Worm (Caenorhabditis elegans): ENCODE results near the gene nas-31.

nas-31 gene

ce11 chrV:10890980-10891379 lies 30.7 kb downstream of the nas-31 start, which contains the start of gene F32D8.12:
F32D8.12 (minus strand) TSS chrV:10891027.
- TF ChIP-seq unc-120 (tag; optimal IDR thresholded peaks at IDR 0.05; ENCODE audit: poor library complexity, severe bottlenecking) (no peak), nhr-28 (tag; optimal IDR thresholded peaks at IDR 0.05) (no peak), M03D4.4 (tag; optimal IDR thresholded peaks at IDR 0.05) (no peak), ceh-43 (GFP tag; optimal IDR thresholded peaks at IDR 0.05) (no peak), blmp-1 (tag; optimal IDR thresholded peaks at IDR 0.05) (no peak), elt-3 (tag; optimal IDR thresholded peaks at IDR 0.05) (no peak), lin-13 (tag; optimal IDR thresholded peaks at IDR 0.05) (no peak), mab-5 (tag; optimal IDR thresholded peaks at IDR 0.05) (no peak), unc-39 (tag; optimal IDR thresholded peaks at IDR 0.05) (no peak), tbx-8 (GFP tag; optimal IDR thresholded peaks at IDR 0.05) (no peak), zip-8 (tag; optimal IDR thresholded peaks at IDR 0.05) (no peak)

DNA sequence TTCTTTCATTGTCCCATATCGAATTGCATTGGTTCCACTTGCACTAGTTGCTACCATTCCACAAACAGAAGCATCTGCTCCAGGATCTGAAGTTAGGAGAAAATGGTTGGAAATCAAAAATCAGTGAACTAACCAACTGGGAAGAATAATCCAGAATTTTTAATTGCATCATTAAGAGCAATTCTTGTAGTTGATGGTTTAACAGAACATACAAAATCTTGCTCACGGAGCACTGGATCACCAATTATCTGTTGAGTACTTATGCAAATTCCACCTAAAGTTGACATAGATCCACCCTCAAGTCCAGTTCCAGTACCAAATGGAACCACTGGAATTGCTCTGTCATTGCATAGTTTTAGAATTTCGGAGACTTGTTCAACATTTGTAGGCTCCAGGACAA lies 31.9 kb downstream of the nas-31 start:
- TF ChIP-seq unc-62 (GFP tag; optimal IDR thresholded peaks at IDR 0.05) (no peak), ztf-11 (tag; optimal IDR thresholded peaks at IDR 0.05) (no peak), unc-120 (tag; optimal IDR thresholded peaks at IDR 0.05; ENCODE audit: poor library complexity, severe bottlenecking) (no peak), ces-1 (GFP tag; optimal IDR thresholded peaks at IDR 0.05) (no peak), nhr-2 (tag; optimal IDR thresholded peaks at IDR 0.05) (no peak), cnd-1 (tag; optimal IDR thresholded peaks at IDR 0.05) (no peak), nhr-76 (tag; optimal IDR thresholded peaks at IDR 0.05) (no peak)

DNA sequence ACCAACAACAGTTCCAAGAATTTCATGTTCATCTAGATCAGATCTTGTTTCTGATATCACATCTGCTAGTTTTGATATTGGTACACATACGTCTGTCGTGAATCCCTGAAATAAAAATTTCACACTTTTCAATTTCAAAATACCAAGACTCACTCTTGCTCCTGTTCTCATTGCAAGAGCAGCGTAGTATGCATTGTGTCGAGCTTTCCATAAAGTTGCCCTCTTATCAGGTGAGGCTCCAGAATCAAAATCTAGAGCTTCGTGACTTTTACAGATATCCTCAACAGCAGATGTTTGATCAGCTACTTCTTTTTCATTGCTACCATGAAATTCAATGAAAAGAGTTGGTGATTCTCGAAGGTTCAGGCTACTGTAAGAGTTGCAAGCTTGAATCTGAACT lies 32.6 kb downstream of the nas-31 start, which contains the start of gene F32D8.11:
TSS of gene F32D8.11 (minus strand) at position 101 of the 400 bp plus-strand sequence.
- TF ChIP-seq ceh-39 (tag; optimal IDR thresholded peaks at IDR 0.05) = no peak

DNA sequence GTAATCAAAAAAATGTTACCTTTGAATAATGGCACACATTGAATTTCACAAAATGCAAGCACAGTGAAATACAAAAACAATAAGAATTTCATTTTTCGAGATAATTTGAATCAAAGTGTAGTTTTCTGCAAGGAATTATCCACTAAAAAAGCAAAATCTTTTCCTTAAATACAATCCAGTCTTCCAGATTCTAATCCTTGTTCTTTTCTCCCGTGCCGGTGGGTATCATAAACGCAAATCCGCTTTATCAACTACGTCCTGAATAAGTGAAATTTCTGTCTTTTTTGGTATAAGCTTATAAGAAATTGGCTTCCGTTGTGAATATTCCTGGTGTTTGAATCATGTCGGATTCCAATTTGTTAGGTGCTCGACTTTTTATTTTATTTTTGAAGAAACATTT lies 33.5 kb downstream of the nas-31 start:
- TF ChIP-seq unc-39 (tag; optimal IDR thresholded peaks at IDR 0.05) (no peak), ces-1 (GFP tag; optimal IDR thresholded peaks at IDR 0.05) (no peak), sptf-1 (tag; optimal IDR thresholded peaks at IDR 0.05) (no peak), ztf-11 (tag; optimal IDR thresholded peaks at IDR 0.05) (no peak), snpc-4 (tag; optimal IDR thresholded peaks at IDR 0.05) (no peak), mep-1 (tag; optimal IDR thresholded peaks at IDR 0.05) (no peak), ceh-39 (tag; optimal IDR thresholded peaks at IDR 0.05) (no peak), nhr-2 (tag; optimal IDR thresholded peaks at IDR 0.05) (no peak), nhr-12 (tag; optimal IDR thresholded peaks at IDR 0.05) (no peak), cnd-1 (tag; optimal IDR thresholded peaks at IDR 0.05) (no peak), lin-13 (tag; optimal IDR thresholded peaks at IDR 0.05) (no peak), blmp-1 (tag; optimal IDR thresholded peaks at IDR 0.05) (no peak), tbx-8 (GFP tag; optimal IDR thresholded peaks at IDR 0.05) (no peak), pha-4 (tag; optimal IDR thresholded peaks at IDR 0.05) (no peak)

ce11 chrV:10887564-10887963 lies 34.1 kb downstream of the nas-31 start:
- no peak for TF ChIP-seq nhr-76 (tag; optimal IDR thresholded peaks at IDR 0.05)
- no peak for TF ChIP-seq lsy-2 (tag; optimal IDR thresholded peaks at IDR 0.05)
- TF ChIP-seq elt-1 (tag; optimal IDR thresholded peaks at IDR 0.05; ENCODE audit: borderline replicate concordance, insufficient read depth) = no peak
- TF ChIP-seq cnd-1 (tag; optimal IDR thresholded peaks at IDR 0.05) = no peak
- TF ChIP-seq bed-3 (GFP tag; optimal IDR thresholded peaks at IDR 0.05) = no peak
- no peak for TF ChIP-seq snpc-4 (tag; optimal IDR thresholded peaks at IDR 0.05)
- TF ChIP-seq ham-2 (GFP tag; optimal IDR thresholded peaks at IDR 0.05) = no peak
- no peak for TF ChIP-seq mls-2 (tag; optimal IDR thresholded peaks at IDR 0.05)

ce11 chrV:10886405-10886887 lies 35.2 kb downstream of the nas-31 start, which contains the start of gene F32D8.3:
F32D8.3 (plus strand) TSS chrV:10886837.
- TF ChIP-seq cnd-1 (tag; optimal IDR thresholded peaks at IDR 0.05) = no peak
- no peak for TF ChIP-seq zip-8 (tag; optimal IDR thresholded peaks at IDR 0.05)
- no peak for TF ChIP-seq ham-2 (GFP tag; optimal IDR thresholded peaks at IDR 0.05)
- TF ChIP-seq nhr-12 (tag; optimal IDR thresholded peaks at IDR 0.05) = no peak
- TF ChIP-seq ztf-11 (tag; optimal IDR thresholded peaks at IDR 0.05) = no peak
- TF ChIP-seq elt-3 (tag; optimal IDR thresholded peaks at IDR 0.05) = no peak
- no peak for TF ChIP-seq elt-1 (tag; optimal IDR thresholded peaks at IDR 0.05; ENCODE audit: borderline replicate concordance, insufficient read depth)
- TF ChIP-seq M03D4.4 (tag; optimal IDR thresholded peaks at IDR 0.05) = no peak
- TF ChIP-seq ceh-43 (GFP tag; optimal IDR thresholded peaks at IDR 0.05) = no peak
- TF ChIP-seq unc-120 (tag; optimal IDR thresholded peaks at IDR 0.05; ENCODE audit: poor library complexity, severe bottlenecking) = no peak
- no peak for TF ChIP-seq blmp-1 (tag; optimal IDR thresholded peaks at IDR 0.05)
